Worm (Caenorhabditis elegans): ENCODE measurements around the gene T06E8.2.
A peak's percentile ranks its signal among the peaks of the same experiment; 100 is the strongest.

T06E8.2 gene

ce11 chrV:10060039-10060438, 23.8 kb upstream of the T06E8.2 start (continued):
- TF ChIP-seq mep-1 (tag; optimal IDR thresholded peaks at IDR 0.05), result no peak
- no peak for TF ChIP-seq aha-1 (tag; optimal IDR thresholded peaks at IDR 0.05)
- TF ChIP-seq ceh-8 (GFP tag; optimal IDR thresholded peaks at IDR 0.05), result no peak
- TF ChIP-seq lin-13 (GFP tag; optimal IDR thresholded peaks at IDR 0.05), result no peak
- no peak for TF ChIP-seq fkh-10 (GFP tag; optimal IDR thresholded peaks at IDR 0.05)
- no peak for TF ChIP-seq ceh-82 (tag; optimal IDR thresholded peaks at IDR 0.05)
- TF ChIP-seq lsy-2 (tag; optimal IDR thresholded peaks at IDR 0.05), result peak in 1 of 2 experiments; percentile 27
- no peak for TF ChIP-seq dsc-1 (tag; optimal IDR thresholded peaks at IDR 0.05)
- TF ChIP-seq nhr-85 (tag), result no peak
- no peak for TF ChIP-seq nhr-90 (tag; optimal IDR thresholded peaks at IDR 0.05; ENCODE audit: poor library complexity)
- TF ChIP-seq swsn-7 (tag; optimal IDR thresholded peaks at IDR 0.05), result no peak
- no peak for TF ChIP-seq unc-62 (GFP tag; optimal IDR thresholded peaks at IDR 0.05)
- TF ChIP-seq skn-1 (tag; optimal IDR thresholded peaks at IDR 0.05), result no peak
- TF ChIP-seq alr-1 (tag; optimal IDR thresholded peaks at IDR 0.05; ENCODE audit: borderline replicate concordance), result no peak
- no peak for TF ChIP-seq zag-1 (tag; optimal IDR thresholded peaks at IDR 0.05)
- TF ChIP-seq unc-86 (tag; optimal IDR thresholded peaks at IDR 0.05), result no peak
- TF ChIP-seq lin-35 (GFP tag; optimal IDR thresholded peaks at IDR 0.05), result no peak
- no peak for TF ChIP-seq C04F5.9 (tag; optimal IDR thresholded peaks at IDR 0.05)
- no peak for TF ChIP-seq sox-4 (tag; optimal IDR thresholded peaks at IDR 0.05)
- TF ChIP-seq ces-1 (GFP tag; optimal IDR thresholded peaks at IDR 0.05), result no peak
- TF ChIP-seq snpc-4 (tag; optimal IDR thresholded peaks at IDR 0.05), result no peak
- TF ChIP-seq hlh-17 (GFP tag; optimal IDR thresholded peaks at IDR 0.05; ENCODE audit: borderline replicate concordance), result no peak
- TF ChIP-seq lin-39 (tag; optimal IDR thresholded peaks at IDR 0.05), result peak; percentile 41
- no peak for TF ChIP-seq mab-9 (GFP tag; IDR thresholded peaks at IDR 0.05)
- TF ChIP-seq hlh-4 (tag; optimal IDR thresholded peaks at IDR 0.05), result no peak
- no peak for TF ChIP-seq efl-1 (optimal IDR thresholded peaks at IDR 0.05)
- TF ChIP-seq efl-1 (GFP tag; optimal IDR thresholded peaks at IDR 0.05 in 1 of 2), result no peak
- no peak for TF ChIP-seq ceh-63 (GFP tag; optimal IDR thresholded peaks at IDR 0.05)
- no peak for TF ChIP-seq pax-3 (tag; optimal IDR thresholded peaks at IDR 0.05)
- peak; percentile 7 for TF ChIP-seq snu-23 (GFP tag; optimal IDR thresholded peaks at IDR 0.05)
- TF ChIP-seq mdl-1 (tag; optimal IDR thresholded peaks at IDR 0.05), result no peak
- peak; percentile 36 for TF ChIP-seq nhr-71 (tag; optimal IDR thresholded peaks at IDR 0.05)
- TF ChIP-seq sptf-1 (tag; optimal IDR thresholded peaks at IDR 0.05), result no peak
- TF ChIP-seq pqm-1 (tag; optimal IDR thresholded peaks at IDR 0.05), result no peak
- no peak for TF ChIP-seq ets-5 (GFP tag; IDR thresholded peaks at IDR 0.05)

ce11 chrV:10058748-10059147, 22.5 kb upstream of the T06E8.2 start:
- TF ChIP-seq elt-3 (tag; optimal IDR thresholded peaks at IDR 0.05) (no peak), Y116A8C.19 (tag; optimal IDR thresholded peaks at IDR 0.05; ENCODE audit: borderline replicate concordance) (no peak), lin-35 (GFP tag; optimal IDR thresholded peaks at IDR 0.05) (no peak), blmp-1 (tag; optimal IDR thresholded peaks at IDR 0.05) (no peak), isw-1 (GFP tag; IDR thresholded peaks at IDR 0.05) (no peak), lsy-2 (tag; optimal IDR thresholded peaks at IDR 0.05) (no peak), unc-130 (tag; optimal IDR thresholded peaks at IDR 0.05) (no peak), grh-1 (GFP tag; IDR thresholded peaks at IDR 0.05) (no peak), ztf-11 (tag; optimal IDR thresholded peaks at IDR 0.05) (no peak), tlp-1 (tag; optimal IDR thresholded peaks at IDR 0.05) (no peak), pax-3 (tag; optimal IDR thresholded peaks at IDR 0.05) (no peak), rnt-1 (tag; optimal IDR thresholded peaks at IDR 0.05) (no peak), nhr-19 (GFP tag; conservative IDR thresholded peaks at IDR 0.05) (no peak), xbp-1 (tag; optimal IDR thresholded peaks at IDR 0.05) (no peak), pqm-1 (tag; optimal IDR thresholded peaks at IDR 0.05) (no peak)

All from whole organism, L1 larva.